Fruit fly (Drosophila melanogaster) whole organism, embryonic: ENCODE data around the gene Lgr1.

ENCODE experiments used
- Adf1 ChIP-seq: fragments of 200-800 bp; sonication (Bioruptor generic); IDR thresholded peaks from 2 replicates; pipeline ENCODE4 v1.3.6; 2022; ENCODE audit warnings: missing biosample characterization, missing genetic modification characterization
- Bdp1 ChIP-seq: fragments of 200-800 bp; sonication (Bioruptor generic); optimal IDR thresholded peaks from 3 replicates; lab custom pipeline; 2016; ENCODE audit warnings: missing biosample characterization, missing genetic modification characterization
- CG12769 ChIP-seq: fragments of 200-800 bp; sonication (Bioruptor generic); optimal IDR thresholded peaks from 2 replicates; lab custom pipeline; 2019; ENCODE audit warnings: missing biosample characterization, mild to moderate bottlenecking, missing genetic modification characterization, moderate library complexity
- CG14050 ChIP-seq: fragments of 200-800 bp; sonication (Bioruptor generic); IDR thresholded peaks from 3 replicates; pipeline ENCODE4 v1.3.6; 2022; ENCODE audit warnings: missing biosample characterization, missing genetic modification characterization
- CG15479 ChIP-seq: fragments of 200-800 bp; sonication (Bioruptor generic); optimal IDR thresholded peaks from 3 replicates; lab custom pipeline; 2019; ENCODE audit warnings: missing biosample characterization, mild to moderate bottlenecking, missing genetic modification characterization, moderate library complexity
- CG15514 ChIP-seq: fragments of 200-800 bp; sonication (Bioruptor generic); optimal IDR thresholded peaks from 3 replicates; lab custom pipeline; 2017; ENCODE audit warnings: missing biosample characterization, missing genetic modification characterization, mild to moderate bottlenecking, moderate library complexity, missing genetic modification reagents
- CG15601 ChIP-seq: fragments of 200-800 bp; sonication (Bioruptor generic); optimal IDR thresholded peaks from 3 replicates; lab custom pipeline; 2019; ENCODE audit warnings: missing biosample characterization, mild to moderate bottlenecking, missing genetic modification characterization, moderate library complexity
- CG16815 ChIP-seq: fragments of 200-800 bp; sonication (Bioruptor generic); optimal IDR thresholded peaks from 3 replicates; lab custom pipeline; 2017; ENCODE audit warnings: missing biosample characterization, mild to moderate bottlenecking, missing genetic modification characterization
- CG17359 ChIP-seq: fragments of 200-800 bp; sonication (Bioruptor generic); optimal IDR thresholded peaks from 3 replicates; lab custom pipeline; 2018; ENCODE audit warnings: missing biosample characterization, mild to moderate bottlenecking, missing genetic modification characterization, moderate library complexity
- CG17385 ChIP-seq: fragments of 200-800 bp; sonication (Bioruptor generic); optimal IDR thresholded peaks from 3 replicates; lab custom pipeline; 2018; ENCODE audit warnings: missing biosample characterization, mild to moderate bottlenecking, missing genetic modification characterization
- CG18599 ChIP-seq: fragments of 200-800 bp; sonication (Bioruptor generic); optimal IDR thresholded peaks from 3 replicates; lab custom pipeline; 2017; ENCODE audit warnings: missing biosample characterization, missing genetic modification characterization, mild to moderate bottlenecking, moderate library complexity, missing genetic modification reagents
- CG2875 ChIP-seq: fragments of 200-800 bp; sonication (Bioruptor generic); optimal IDR thresholded peaks from 2 replicates; lab custom pipeline; 2017; ENCODE audit warnings: missing biosample characterization, mild to moderate bottlenecking, missing genetic modification characterization, missing genetic modification reagents
- CG30431 ChIP-seq: fragments of 200-800 bp; sonication (Bioruptor generic); optimal IDR thresholded peaks from 2 replicates; lab custom pipeline; 2017; ENCODE audit warnings: missing biosample characterization, missing genetic modification characterization
- CG6854 ChIP-seq: fragments of 200-800 bp; sonication (Bioruptor generic); optimal IDR thresholded peaks from 3 replicates; lab custom pipeline; 2017; ENCODE audit warnings: missing biosample characterization, mild to moderate bottlenecking, missing genetic modification characterization
- CG8359 ChIP-seq: fragments of 200-800 bp; sonication (Bioruptor generic); optimal IDR thresholded peaks from 2 replicates; lab custom pipeline; 2017; ENCODE audit warnings: missing biosample characterization, mild to moderate bottlenecking, missing genetic modification characterization, borderline replicate concordance
- D19B ChIP-seq: fragments of 200-800 bp; sonication (Bioruptor generic); optimal IDR thresholded peaks from 2 replicates; lab custom pipeline; 2017; ENCODE audit warnings: missing biosample characterization, mild to moderate bottlenecking, missing genetic modification characterization
- Doc2 ChIP-seq: fragments of 200-800 bp; sonication (Bioruptor generic); IDR thresholded peaks from 2 replicates; pipeline ENCODE4 v1.3.6; 2022; ENCODE audit warnings: missing biosample characterization, missing genetic modification characterization
- Drgx ChIP-seq: fragments of 200-800 bp; sonication (Bioruptor generic); IDR thresholded peaks from 2 replicates; pipeline ENCODE4 v1.3.6; 2022; ENCODE audit warnings: missing biosample characterization, missing genetic modification characterization
- HmgD ChIP-seq: fragments of 200-800 bp; sonication (Bioruptor generic); optimal IDR thresholded peaks from 3 replicates; lab custom pipeline; 2016; ENCODE audit warnings: missing biosample characterization, missing genetic modification characterization
- Jarid2 ChIP-seq: fragments of 200-800 bp; sonication (Bioruptor generic); optimal IDR thresholded peaks from 3 replicates; lab custom pipeline; 2017; ENCODE audit warnings: mild to moderate bottlenecking, missing biosample characterization, missing genetic modification reagents, missing genetic modification characterization
- Max ChIP-seq: fragments of 200-800 bp; sonication (Bioruptor generic); optimal IDR thresholded peaks from 2 replicates; lab custom pipeline; 2016; ENCODE audit warnings: missing biosample characterization, mild to moderate bottlenecking, missing genetic modification characterization
- Meics ChIP-seq: fragments of 200-800 bp; sonication (Bioruptor generic); optimal IDR thresholded peaks from 2 replicates; lab custom pipeline; 2017; ENCODE audit warnings: missing biosample characterization, mild to moderate bottlenecking, missing genetic modification characterization
- NK7.1 ChIP-seq: fragments of 200-800 bp; sonication (Bioruptor generic); optimal IDR thresholded peaks from 3 replicates; lab custom pipeline; 2016; ENCODE audit warnings: missing biosample characterization, missing genetic modification characterization
- Sox102F ChIP-seq: fragments of 200-800 bp; sonication (Bioruptor generic); optimal IDR thresholded peaks from 2 replicates; lab custom pipeline; 2018; ENCODE audit warnings: missing biosample characterization, mild to moderate bottlenecking, missing genetic modification characterization, moderate library complexity
- Sry-δ ChIP-seq: fragments of 200-800 bp; sonication (Bioruptor generic); optimal IDR thresholded peaks from 2 replicates; lab custom pipeline; 2016; ENCODE audit warnings: missing biosample characterization, missing genetic modification characterization
- Ssrp ChIP-seq: fragments of 200-800 bp; sonication (Bioruptor generic); optimal IDR thresholded peaks from 2 replicates; lab custom pipeline; 2018; ENCODE audit warnings: missing biosample characterization, mild to moderate bottlenecking, missing genetic modification characterization, moderate library complexity
- Stat92E ChIP-seq, 3 experiments: fragments of >200 bp in 2 of 3; fragments of 200-800 bp in 1 of 3; sonication (Bioruptor generic) in 1 of 3; optimal IDR thresholded peaks; 2 replicates each; lab custom pipeline; 2017 to 2019; ENCODE audit warnings: missing biosample characterization in 3 of 3, missing genetic modification characterization in 3 of 3, mild to moderate bottlenecking in 1 of 3, moderate library complexity in 1 of 3
- TFAM ChIP-seq: fragments of 200-800 bp; sonication (Bioruptor generic); optimal IDR thresholded peaks from 2 replicates; lab custom pipeline; 2017; ENCODE audit warnings: missing biosample characterization, missing genetic modification characterization, inconsistent platforms
- Trl ChIP-seq, 3 experiments: fragments of >200 bp in 2 of 3; fragments of 200-800 bp in 1 of 3; sonication (Bioruptor generic) in 1 of 3; optimal IDR thresholded peaks; 2 replicates in 1 of 3; 3 replicates in 2 of 3; lab custom pipeline; 2016 to 2017; ENCODE audit warnings: missing biosample characterization in 1 of 3, missing genetic modification characterization in 1 of 3
- Usf ChIP-seq: fragments of 200-800 bp; sonication (Bioruptor generic); optimal IDR thresholded peaks from 2 replicates; lab custom pipeline; 2017; ENCODE audit warnings: missing genotype, missing biosample characterization, missing genetic modification characterization
- Xbp1 ChIP-seq: fragments of 200-800 bp; sonication (Bioruptor generic); optimal IDR thresholded peaks from 3 replicates; lab custom pipeline; 2016; ENCODE audit warnings: missing biosample characterization, mild to moderate bottlenecking, missing genetic modification characterization
- br ChIP-seq: fragments of >200 bp; optimal IDR thresholded peaks from 2 replicates; lab custom pipeline; 2017
- cato ChIP-seq: fragments of 200-800 bp; sonication (Bioruptor generic); optimal IDR thresholded peaks from 2 replicates; lab custom pipeline; 2016; ENCODE audit warnings: missing biosample characterization, missing genetic modification characterization, borderline replicate concordance
- disco-r ChIP-seq: fragments of 200-800 bp; sonication (Bioruptor generic); optimal IDR thresholded peaks from 2 replicates; lab custom pipeline; 2016; ENCODE audit warnings: missing biosample characterization, missing genetic modification characterization
- grn ChIP-seq: fragments of 200-800 bp; sonication (Bioruptor generic); optimal IDR thresholded peaks from 3 replicates; lab custom pipeline; 2017; ENCODE audit warnings: missing biosample characterization, missing genetic modification characterization
- ind ChIP-seq: fragments of 200-800 bp; sonication (Bioruptor generic); optimal IDR thresholded peaks from 3 replicates; lab custom pipeline; 2016; ENCODE audit warnings: missing biosample characterization, missing genetic modification characterization
- insv ChIP-seq, 2 experiments: fragments of 200-800 bp; sonication (Bioruptor generic); optimal IDR thresholded peaks; 3 replicates each; lab custom pipeline; 2016 to 2018; ENCODE audit warnings: missing biosample characterization in 2 of 2, missing genetic modification characterization in 2 of 2
- kay ChIP-seq: fragments of 200-800 bp; sonication (Bioruptor generic); optimal IDR thresholded peaks from 2 replicates; lab custom pipeline; 2016; ENCODE audit warnings: missing biosample characterization, missing genetic modification characterization
- pan ChIP-seq, 4 experiments: fragments of >200 bp in 3 of 4; fragments of 200-800 bp in 1 of 4; sonication (Bioruptor generic) in 1 of 4; optimal IDR thresholded peaks in 3 of 4; IDR thresholded peaks in 1 of 4; 2 replicates each; pipeline versions ENCODE4 v1.3.6 to Lab custom; 2017 to 2022; ENCODE audit warnings: missing biosample characterization in 2 of 4, missing genetic modification characterization in 2 of 4, mixed read lengths in 1 of 4
- prd ChIP-seq, 3 experiments: fragments of >200 bp in 2 of 3; fragments of 200-800 bp in 1 of 3; sonication (Bioruptor generic) in 1 of 3; optimal IDR thresholded peaks in 2 of 3; IDR thresholded peaks in 1 of 3; 2 replicates in 2 of 3; 3 replicates in 1 of 3; pipeline versions ENCODE4 v1.3.6 to Lab custom; 2017 to 2022; ENCODE audit warnings: missing biosample characterization in 1 of 3, missing genetic modification characterization in 1 of 3
- shn ChIP-seq: fragments of 200-800 bp; sonication (Bioruptor generic); optimal IDR thresholded peaks from 3 replicates; lab custom pipeline; 2016; ENCODE audit warnings: missing biosample characterization, missing genetic modification characterization
- sima ChIP-seq: fragments of 200-800 bp; sonication (Bioruptor generic); optimal IDR thresholded peaks from 2 replicates; lab custom pipeline; 2016; ENCODE audit warnings: missing biosample characterization, missing genetic modification characterization
- sisA ChIP-seq: fragments of 200-800 bp; sonication (Bioruptor generic); IDR thresholded peaks from 2 replicates; pipeline ENCODE4 v1.3.6; 2022; ENCODE audit warnings: missing biosample characterization, missing genetic modification characterization
- slbo ChIP-seq: fragments of 200-800 bp; sonication (Bioruptor generic); IDR thresholded peaks from 2 replicates; pipeline ENCODE4 v1.3.6; 2022; ENCODE audit warnings: missing biosample characterization, missing genetic modification characterization
- sqz ChIP-seq: fragments of 200-800 bp; sonication (Bioruptor generic); optimal IDR thresholded peaks from 3 replicates; lab custom pipeline; 2018; ENCODE audit warnings: missing biosample characterization, mild to moderate bottlenecking, missing genetic modification characterization
- tgo ChIP-seq: fragments of 200-800 bp; sonication (Bioruptor generic); IDR thresholded peaks from 3 replicates; pipeline ENCODE4 v1.3.6; 2022; ENCODE audit warnings: missing biosample characterization, missing genetic modification characterization
- toy ChIP-seq: fragments of 200-800 bp; sonication (Bioruptor generic); IDR thresholded peaks from 2 replicates; pipeline ENCODE4 v1.3.6; 2022; ENCODE audit warnings: missing biosample characterization, missing genetic modification characterization
- zfh2 ChIP-seq: fragments of 200-800 bp; sonication (Bioruptor generic); optimal IDR thresholded peaks from 2 replicates; lab custom pipeline; 2016; ENCODE audit warnings: missing biosample characterization, missing genetic modification characterization

Lgr1 gene

dm6 chr3R:17716858-17717596 is 8.6 kb upstream of the Lgr1 start (continued):
- TF ChIP-seq Adf1: no peak
- no peak for TF ChIP-seq sima (GFP tag; lab: Kevin White, UChicago)
- no peak for TF ChIP-seq toy
- no peak for TF ChIP-seq Sox102F
- TF ChIP-seq Stat92E (GFP tag; optimal IDR thresholded peaks at IDR 0.05; lab: Kevin White, UChicago): no peak
- no peak for TF ChIP-seq Drgx (GFP tag; lab: Robert Waterston, UW)
- no peak for TF ChIP-seq Xbp1
- no peak for TF ChIP-seq cato (GFP tag; lab: Kevin White, UChicago)
- no peak for TF ChIP-seq Usf (GFP tag; lab: Kevin White, UChicago)
- TF ChIP-seq sqz (GFP tag; lab: Kevin White, UChicago): no peak
- no peak for TF ChIP-seq Ssrp
- TF ChIP-seq CG6854 (GFP tag; lab: Kevin White, UChicago): peak; percentile 30
- TF ChIP-seq Max: peak; percentile 22
- TF ChIP-seq Bdp1: no peak
- TF ChIP-seq NK7.1 (GFP tag; lab: Kevin White, UChicago): peak; percentile 9
- no peak for TF ChIP-seq CG2875
- TF ChIP-seq Jarid2: no peak
- no peak for TF ChIP-seq CG17359
- no peak for TF ChIP-seq kay (GFP tag; lab: Kevin White, UChicago)
- peak; percentile 57 for TF ChIP-seq CG15479
- TF ChIP-seq Trl (optimal IDR thresholded peaks at IDR 0.05; lab: Kevin White, UChicago): peak; percentile 98
- peak; percentile 80 for TF ChIP-seq Trl (GFP tag; optimal IDR thresholded peaks at IDR 0.05; lab: Kevin White, UChicago)
- TF ChIP-seq TFAM (GFP tag; lab: Kevin White, UChicago): no peak
- no peak for TF ChIP-seq Doc2 (GFP tag; lab: Robert Waterston, UW)
- TF ChIP-seq CG16815 (GFP tag; lab: Kevin White, UChicago): no peak
- peak; percentile 39 for TF ChIP-seq CG15601 (tag; lab: Kevin White, UChicago)
- peak; percentile 7 for TF ChIP-seq Sry-δ (GFP tag; lab: Kevin White, UChicago)
- TF ChIP-seq shn (GFP tag; lab: Kevin White, UChicago): peak; percentile 48
- TF ChIP-seq CG12769 (tag; lab: Kevin White, UChicago): peak; percentile 91
- no peak for TF ChIP-seq tgo (GFP tag; lab: Robert Waterston, UW)
- TF ChIP-seq CG18599 (GFP tag; lab: Kevin White, UChicago): peak; percentile 69
- TF ChIP-seq br (lab: Kevin White, UChicago): no peak
- peak; percentile 47 for TF ChIP-seq CG15514 (GFP tag; lab: Kevin White, UChicago)
- no peak for TF ChIP-seq D19B
- TF ChIP-seq grn (GFP tag; lab: Kevin White, UChicago): no peak
- peak; percentile 78 for TF ChIP-seq HmgD (GFP tag; lab: Kevin White, UChicago)
- TF ChIP-seq pan (optimal IDR thresholded peaks at IDR 0.05; lab: Kevin White, UChicago): no peak
- no peak for TF ChIP-seq pan (GFP tag; optimal IDR thresholded peaks at IDR 0.05 in 1 of 2, IDR thresholded peaks at IDR 0.05 in 1 of 2)
- TF ChIP-seq CG17385 (GFP tag; lab: Kevin White, UChicago): peak; percentile 49
- TF ChIP-seq CG14050 (GFP tag; lab: Robert Waterston, UW): no peak
- no peak for TF ChIP-seq slbo
- no peak for TF ChIP-seq CG30431 (GFP tag; lab: Kevin White, UChicago)
- TF ChIP-seq prd (optimal IDR thresholded peaks at IDR 0.05; lab: Kevin White, UChicago): no peak
- no peak for TF ChIP-seq prd (GFP tag; IDR thresholded peaks at IDR 0.05; lab: Robert Waterston, UW)
- TF ChIP-seq ind (GFP tag; lab: Kevin White, UChicago): no peak
- no peak for TF ChIP-seq sisA (GFP tag; lab: Robert Waterston, UW)
- peak; percentile 51 for TF ChIP-seq zfh2 (GFP tag; lab: Kevin White, UChicago)
- peak; percentile 48 for TF ChIP-seq Meics (GFP tag; lab: Kevin White, UChicago)
- TF ChIP-seq CG8359 (GFP tag; lab: Kevin White, UChicago): no peak
- TF ChIP-seq disco-r (GFP tag; lab: Kevin White, UChicago): no peak
- TF ChIP-seq insv (GFP tag; optimal IDR thresholded peaks at IDR 0.05; lab: Kevin White, UChicago): peak in 1 of 2 experiments; percentile 29
